Fruit fly (Drosophila melanogaster) Kc167 (cell line): ENCODE results near the gene Fkbp59.

ENCODE experiments used
- Myc ChIP-seq: fragments of >200 bp; optimal IDR thresholded peaks from 2 replicates; lab custom pipeline; 2017; ENCODE audit warnings: missing external identifiers
- psq ChIP-seq: fragments of >200 bp; optimal IDR thresholded peaks from 2 replicates; lab custom pipeline; 2017; ENCODE audit warnings: missing external identifiers

- TF ChIP-seq psq (no peak), Myc (lab: Kevin White, UChicago) (no peak)
These were observed 9.5 kb downstream of the Fkbp59 start, which contains the start of gene RpS2 for dm6 chr2L:9897296-9897695.
